Worm (Caenorhabditis elegans): ENCODE measurements around the gene emre-1.

- TF ChIP-seq nhr-25 (tag; optimal IDR thresholded peaks at IDR 0.05) (no peak), nhr-77 (tag; optimal IDR thresholded peaks at IDR 0.05) (no peak), egl-27 (tag; optimal IDR thresholded peaks at IDR 0.05) (no peak), lsy-2 (tag; optimal IDR thresholded peaks at IDR 0.05) (peak in 1 of 2 experiments; percentile 5), nhr-23 (tag; optimal IDR thresholded peaks at IDR 0.05) (no peak), ceh-82 (tag; optimal IDR thresholded peaks at IDR 0.05) (no peak), ama-1 (optimal IDR thresholded peaks at IDR 0.05) (no peak), C34F6.9 (tag; optimal IDR thresholded peaks at IDR 0.05) (no peak), ztf-4 (tag; optimal IDR thresholded peaks at IDR 0.05) (no peak), unc-62 (GFP tag; optimal IDR thresholded peaks at IDR 0.05) (no peak), lin-13 (GFP tag; optimal IDR thresholded peaks at IDR 0.05) (no peak), skn-1 (tag; optimal IDR thresholded peaks at IDR 0.05) (no peak), nhr-11 (tag; optimal IDR thresholded peaks at IDR 0.05) (no peak), zag-1 (tag; optimal IDR thresholded peaks at IDR 0.05) (no peak)
Observed at ce11 chrX:15011526-15012274, 32.2 kb downstream of the emre-1 start.
